Fruit fly (Drosophila melanogaster) whole organism, embryonic: ENCODE measurements around the gene CG12581.

Experiments
- Atf6 ChIP-seq: fragments of 200-800 bp; sonication (Bioruptor generic); IDR thresholded peaks from 2 replicates; pipeline ENCODE4 v1.3.6; 2022; ENCODE audit warnings: missing biosample characterization, missing genetic modification characterization
- CG10565 ChIP-seq: fragments of 200-800 bp; sonication (Bioruptor generic); optimal IDR thresholded peaks from 3 replicates; lab custom pipeline; 2016; ENCODE audit warnings: missing biosample characterization, mild to moderate bottlenecking, missing genetic modification characterization
- CG10654 ChIP-seq: fragments of 200-800 bp; sonication (Bioruptor generic); optimal IDR thresholded peaks from 2 replicates; lab custom pipeline; 2016; ENCODE audit warnings: missing biosample characterization, missing genetic modification characterization
- CG10959 ChIP-seq: fragments of 200-800 bp; sonication (Bioruptor generic); IDR thresholded peaks from 2 replicates; pipeline ENCODE4 v1.3.6; 2022; ENCODE audit warnings: missing biosample characterization, missing genetic modification characterization
- CG11398 ChIP-seq: fragments of 200-800 bp; sonication (Bioruptor generic); optimal IDR thresholded peaks from 2 replicates; lab custom pipeline; 2016; ENCODE audit warnings: missing biosample characterization, missing genetic modification characterization
- CG12659 ChIP-seq: fragments of 200-800 bp; sonication (Bioruptor generic); optimal IDR thresholded peaks from 3 replicates; lab custom pipeline; 2017; ENCODE audit warnings: mild to moderate bottlenecking, missing biosample characterization, missing genetic modification reagents, missing genetic modification characterization
- CG14050 ChIP-seq: fragments of 200-800 bp; sonication (Bioruptor generic); IDR thresholded peaks from 3 replicates; pipeline ENCODE4 v1.3.6; 2022; ENCODE audit warnings: missing biosample characterization, missing genetic modification characterization
- CG1529 ChIP-seq: fragments of 200-800 bp; sonication (Bioruptor generic); optimal IDR thresholded peaks from 3 replicates; lab custom pipeline; 2018; ENCODE audit warnings: missing biosample characterization, missing genetic modification characterization
- CG15696 ChIP-seq: fragments of 200-800 bp; sonication (Bioruptor generic); optimal IDR thresholded peaks from 2 replicates; lab custom pipeline; 2019; ENCODE audit warnings: missing biosample characterization, mild to moderate bottlenecking, missing genetic modification characterization, moderate library complexity
- CG16779 ChIP-seq: fragments of 200-800 bp; sonication (Bioruptor generic); IDR thresholded peaks from 2 replicates; pipeline ENCODE4 v1.3.6; 2022; ENCODE audit warnings: missing biosample characterization, missing genetic modification characterization
- CG17328 ChIP-seq: fragments of 200-800 bp; sonication (Bioruptor generic); IDR thresholded peaks from 2 replicates; pipeline ENCODE4 v1.3.6; 2022; ENCODE audit warnings: missing biosample characterization, missing genetic modification characterization
- CG17359 ChIP-seq: fragments of 200-800 bp; sonication (Bioruptor generic); optimal IDR thresholded peaks from 3 replicates; lab custom pipeline; 2018; ENCODE audit warnings: missing biosample characterization, mild to moderate bottlenecking, missing genetic modification characterization, moderate library complexity
- CG18619 ChIP-seq: fragments of 200-800 bp; sonication (Bioruptor generic); optimal IDR thresholded peaks from 3 replicates; lab custom pipeline; 2017; ENCODE audit warnings: missing biosample characterization, mild to moderate bottlenecking, missing genetic modification characterization
- CG2129 ChIP-seq: fragments of 200-800 bp; sonication (Bioruptor generic); IDR thresholded peaks from 2 replicates; pipeline ENCODE4 v1.3.6; 2022; ENCODE audit warnings: missing biosample characterization, missing genetic modification characterization; ENCODE audit not compliant: partially characterized antibody
- CG30431 ChIP-seq: fragments of 200-800 bp; sonication (Bioruptor generic); optimal IDR thresholded peaks from 2 replicates; lab custom pipeline; 2017; ENCODE audit warnings: missing biosample characterization, missing genetic modification characterization
- CG3065 ChIP-seq: fragments of 200-800 bp; sonication (Bioruptor generic); optimal IDR thresholded peaks from 2 replicates; lab custom pipeline; 2016; ENCODE audit warnings: missing biosample characterization, missing genetic modification characterization
- CG31224 ChIP-seq: fragments of 200-800 bp; sonication (Bioruptor generic); IDR thresholded peaks from 2 replicates; pipeline ENCODE4 v1.3.6; 2022; ENCODE audit warnings: missing biosample characterization, missing genetic modification characterization
- CG33557 ChIP-seq: fragments of 200-800 bp; sonication (Bioruptor generic); optimal IDR thresholded peaks from 2 replicates; lab custom pipeline; 2019; ENCODE audit warnings: missing biosample characterization, mild to moderate bottlenecking, missing genetic modification characterization, moderate library complexity
- CG3407 ChIP-seq: fragments of 200-800 bp; sonication (Bioruptor generic); optimal IDR thresholded peaks from 2 replicates; lab custom pipeline; 2018; ENCODE audit warnings: missing biosample characterization, mild to moderate bottlenecking, missing genetic modification characterization
- CG34422 ChIP-seq: fragments of 200-800 bp; sonication (Bioruptor generic); IDR thresholded peaks from 3 replicates; pipeline ENCODE4 v1.3.6; 2022; ENCODE audit warnings: missing biosample characterization, missing genetic modification characterization
- CG3726 ChIP-seq: fragments of 200-800 bp; sonication (Bioruptor generic); IDR thresholded peaks from 3 replicates; pipeline ENCODE4, ENCODE4 v1.3.6; 2022; ENCODE audit warnings: missing biosample characterization, missing genetic modification characterization
- CG43689 ChIP-seq: fragments of 200-800 bp; sonication (Bioruptor generic); IDR thresholded peaks from 2 replicates; pipeline ENCODE4 v1.3.6; 2022; ENCODE audit warnings: missing biosample characterization, missing genetic modification characterization
- CG4617 ChIP-seq: fragments of 200-800 bp; sonication (Bioruptor generic); optimal IDR thresholded peaks from 3 replicates; lab custom pipeline; 2016; ENCODE audit warnings: missing biosample characterization, missing genetic modification characterization, borderline replicate concordance
- CG4820 ChIP-seq: fragments of 200-800 bp; sonication (Bioruptor generic); optimal IDR thresholded peaks from 3 replicates; lab custom pipeline; 2016; ENCODE audit warnings: missing biosample characterization, missing genetic modification characterization
- CG5245 ChIP-seq: fragments of 200-800 bp; sonication (Bioruptor generic); optimal IDR thresholded peaks from 3 replicates; lab custom pipeline; 2016; ENCODE audit warnings: missing biosample characterization, missing genetic modification characterization
- E2f1 ChIP-seq: fragments of 200-800 bp; sonication (Bioruptor generic); IDR thresholded peaks from 2 replicates; pipeline ENCODE4 v1.3.6; 2022; ENCODE audit warnings: missing biosample characterization, missing genetic modification characterization
- Eip74EF ChIP-seq, 2 experiments: fragments of 200-800 bp in 1 of 2; fragments of >200 bp in 1 of 2; sonication (Bioruptor generic) in 1 of 2; optimal IDR thresholded peaks; 2 replicates each; lab custom pipeline; 2017 to 2019; ENCODE audit warnings: missing biosample characterization in 2 of 2, missing genetic modification characterization in 2 of 2, mild to moderate bottlenecking in 1 of 2, moderate library complexity in 1 of 2
- Elba2 ChIP-seq: fragments of 200-800 bp; sonication (Bioruptor generic); optimal IDR thresholded peaks from 3 replicates; lab custom pipeline; 2016; ENCODE audit warnings: missing biosample characterization, missing genetic modification characterization
- GATAe ChIP-seq: fragments of 200-800 bp; sonication (Bioruptor generic); conservative IDR thresholded peaks from 2 replicates; pipeline ENCODE4 v1.3.6; 2022; ENCODE audit warnings: missing biosample characterization, missing genetic modification characterization
- Hr51 ChIP-seq, 2 experiments: fragments of 200-800 bp; sonication (Bioruptor generic); optimal IDR thresholded peaks; 2 replicates in 1 of 2; 3 replicates in 1 of 2; lab custom pipeline; 2016 to 2018; ENCODE audit warnings: missing biosample characterization in 2 of 2, missing genetic modification characterization in 2 of 2, mild to moderate bottlenecking in 1 of 2, moderate library complexity in 1 of 2
- Lim3 ChIP-seq: fragments of 200-800 bp; sonication (Bioruptor generic); IDR thresholded peaks from 2 replicates; pipeline ENCODE4 v1.3.6; 2022; ENCODE audit warnings: missing biosample characterization, missing genetic modification characterization
- Max ChIP-seq: fragments of 200-800 bp; sonication (Bioruptor generic); optimal IDR thresholded peaks from 2 replicates; lab custom pipeline; 2016; ENCODE audit warnings: missing biosample characterization, mild to moderate bottlenecking, missing genetic modification characterization
- NC2α ChIP-seq: fragments of 200-800 bp; sonication (Bioruptor generic); optimal IDR thresholded peaks from 2 replicates; lab custom pipeline; 2016; ENCODE audit warnings: missing biosample characterization, missing genetic modification characterization
- Nf-YA ChIP-seq: fragments of 200-800 bp; sonication (Bioruptor generic); IDR thresholded peaks from 2 replicates; pipeline ENCODE4 v1.3.6; 2022; ENCODE audit warnings: missing biosample characterization, missing genetic modification characterization
- Rx ChIP-seq: fragments of 200-800 bp; sonication (Bioruptor generic); IDR thresholded peaks from 2 replicates; pipeline ENCODE4 v1.3.6; 2022; ENCODE audit warnings: missing biosample characterization, missing genetic modification characterization
- Six4 ChIP-seq: fragments of 200-800 bp; sonication (Bioruptor generic); optimal IDR thresholded peaks from 2 replicates; lab custom pipeline; 2016; ENCODE audit warnings: missing biosample characterization, missing genetic modification characterization
- Sox102F ChIP-seq: fragments of 200-800 bp; sonication (Bioruptor generic); optimal IDR thresholded peaks from 2 replicates; lab custom pipeline; 2018; ENCODE audit warnings: missing biosample characterization, mild to moderate bottlenecking, missing genetic modification characterization, moderate library complexity
- Trl ChIP-seq, 3 experiments: fragments of >200 bp in 2 of 3; fragments of 200-800 bp in 1 of 3; sonication (Bioruptor generic) in 1 of 3; optimal IDR thresholded peaks; 2 replicates in 1 of 3; 3 replicates in 2 of 3; lab custom pipeline; 2016 to 2017; ENCODE audit warnings: missing biosample characterization in 1 of 3, missing genetic modification characterization in 1 of 3
- bsh ChIP-seq, 2 experiments: fragments of 200-800 bp; sonication (Bioruptor generic); optimal IDR thresholded peaks; 2 replicates each; lab custom pipeline; 2017 to 2018; ENCODE audit warnings: mild to moderate bottlenecking in 2 of 2, missing biosample characterization in 2 of 2, missing genetic modification characterization in 2 of 2, moderate library complexity in 1 of 2
- disco-r ChIP-seq: fragments of 200-800 bp; sonication (Bioruptor generic); optimal IDR thresholded peaks from 2 replicates; lab custom pipeline; 2016; ENCODE audit warnings: missing biosample characterization, missing genetic modification characterization
- emc ChIP-seq: fragments of 200-800 bp; sonication (Bioruptor generic); optimal IDR thresholded peaks from 2 replicates; lab custom pipeline; 2016; ENCODE audit warnings: missing biosample characterization, missing genetic modification characterization
- kni ChIP-seq: fragments of 200-800 bp; sonication (Bioruptor generic); optimal IDR thresholded peaks from 3 replicates; lab custom pipeline; 2017; ENCODE audit warnings: mild to moderate bottlenecking, missing biosample characterization, missing genetic modification reagents, missing genetic modification characterization
- pfk ChIP-seq: fragments of 200-800 bp; sonication (Bioruptor generic); optimal IDR thresholded peaks from 2 replicates; lab custom pipeline; 2018; ENCODE audit warnings: missing biosample characterization, mild to moderate bottlenecking, missing genetic modification characterization, moderate library complexity
- seq ChIP-seq: fragments of 200-800 bp; sonication (Bioruptor generic); IDR thresholded peaks from 2 replicates; pipeline ENCODE4 v1.3.6; 2022; ENCODE audit warnings: missing biosample characterization, missing genetic modification characterization
- sr ChIP-seq: fragments of 200-800 bp; sonication (Bioruptor generic); IDR thresholded peaks from 3 replicates; pipeline ENCODE4 v1.3.6; 2022; ENCODE audit warnings: missing biosample characterization, missing genetic modification characterization
- sug ChIP-seq: fragments of 200-800 bp; optimal IDR thresholded peaks from 2 replicates; lab custom pipeline; 2019; ENCODE audit warnings: missing biosample characterization, mild to moderate bottlenecking, missing genetic modification characterization, moderate library complexity
- trh ChIP-seq: fragments of 200-800 bp; sonication (Bioruptor generic); optimal IDR thresholded peaks from 2 replicates; lab custom pipeline; 2016; ENCODE audit warnings: missing biosample characterization, missing genetic modification characterization
- wdn ChIP-seq: fragments of 200-800 bp; sonication (Bioruptor generic); IDR thresholded peaks from 2 replicates; pipeline ENCODE4 v1.3.6; 2022; ENCODE audit warnings: missing biosample characterization, missing genetic modification characterization
- wor ChIP-seq: fragments of 200-800 bp; sonication (Bioruptor generic); IDR thresholded peaks from 2 replicates; pipeline ENCODE4 v1.3.6; 2022; ENCODE audit warnings: missing biosample characterization, missing genetic modification characterization

Gene CG12581

dm6 chr3R:4229137-4229764, 54.8 kb downstream of the CG12581 start, which contains the start of gene DhpD (continued):
- peak; percentile 80 for TF ChIP-seq CG12659 (GFP tag; lab: Kevin White, UChicago)
- peak; percentile 80 for TF ChIP-seq CG17328
- TF ChIP-seq GATAe (GFP tag; lab: Robert Waterston, UW): no peak; the same call in 1 of the 2 replicates
- no peak for TF ChIP-seq trh (GFP tag; lab: Kevin White, UChicago)
- TF ChIP-seq Six4 (GFP tag; lab: Kevin White, UChicago): peak; percentile 27
- no peak for TF ChIP-seq seq (GFP tag; lab: Robert Waterston, UW)
- TF ChIP-seq CG3407 (GFP tag; lab: Kevin White, UChicago): peak; percentile 42
- peak; percentile 74 for TF ChIP-seq Rx (GFP tag; lab: Robert Waterston, UW)
- peak; percentile 26; the same call in 1 of the 2 replicates for TF ChIP-seq CG10959 (GFP tag; lab: Robert Waterston, UW)
- TF ChIP-seq CG34422 (GFP tag; lab: Robert Waterston, UW): peak; percentile 53; the same call in 1 of the 3 replicates
- peak; percentile 60 for TF ChIP-seq sug (tag; lab: Kevin White, UChicago)
- TF ChIP-seq disco-r (GFP tag; lab: Kevin White, UChicago): no peak
- TF ChIP-seq Trl (optimal IDR thresholded peaks at IDR 0.05; lab: Kevin White, UChicago): no peak
- peak; percentile 13 for TF ChIP-seq Trl (GFP tag; optimal IDR thresholded peaks at IDR 0.05; lab: Kevin White, UChicago)
- no peak for TF ChIP-seq kni (GFP tag; lab: Kevin White, UChicago)
- TF ChIP-seq CG15696: peak; percentile 75
- TF ChIP-seq Sox102F: no peak
- peak; percentile 28 to 65 for TF ChIP-seq Hr51 (GFP tag; optimal IDR thresholded peaks at IDR 0.05; lab: Kevin White, UChicago)
- TF ChIP-seq CG3726 (GFP tag; lab: Robert Waterston, UW): no peak
- TF ChIP-seq CG31224 (GFP tag; lab: Robert Waterston, UW): peak; percentile 48; the same call in 1 of the 2 replicates
- TF ChIP-seq CG4820 (GFP tag; lab: Kevin White, UChicago): peak; percentile 58
- TF ChIP-seq CG3065: no peak
- peak in 1 of 2 experiments; percentile 56 for TF ChIP-seq Eip74EF (GFP tag; optimal IDR thresholded peaks at IDR 0.05; lab: Kevin White, UChicago)
- TF ChIP-seq Max: peak; percentile 71
- no peak for TF ChIP-seq wor (GFP tag; lab: Robert Waterston, UW)
- no peak for TF ChIP-seq Lim3 (GFP tag; lab: Robert Waterston, UW)
- no peak for TF ChIP-seq sr (GFP tag; lab: Robert Waterston, UW)
- TF ChIP-seq CG33557 (GFP tag; lab: Kevin White, UChicago): no peak
- peak; percentile 42 for TF ChIP-seq pfk (GFP tag; lab: Kevin White, UChicago)
- TF ChIP-seq CG10565 (GFP tag; lab: Kevin White, UChicago): no peak
- TF ChIP-seq CG18619: peak; percentile 42
- TF ChIP-seq emc: peak; percentile 27
- peak; percentile 16 for TF ChIP-seq CG30431
- no peak for TF ChIP-seq CG1529 (GFP tag; lab: Kevin White, UChicago)
- TF ChIP-seq Atf6 (GFP tag; lab: Robert Waterston, UW): peak; percentile 69
- TF ChIP-seq NC2α (GFP tag; lab: Kevin White, UChicago): no peak
- TF ChIP-seq CG11398 (GFP tag; lab: Kevin White, UChicago): no peak
- TF ChIP-seq CG14050 (GFP tag; lab: Robert Waterston, UW): no peak
- peak; percentile 29 for TF ChIP-seq CG4617
- TF ChIP-seq CG5245 (GFP tag; lab: Kevin White, UChicago): peak; percentile 46
- peak; percentile 45 for TF ChIP-seq CG10654 (GFP tag; lab: Kevin White, UChicago)
- TF ChIP-seq Nf-YA (GFP tag; lab: Robert Waterston, UW): peak; percentile 54; the same call in 1 of the 2 replicates
- TF ChIP-seq Elba2 (GFP tag; lab: Kevin White, UChicago): no peak
- peak; percentile 76 for TF ChIP-seq CG17359 (tag; lab: Kevin White, UChicago)
- TF ChIP-seq wdn (GFP tag; lab: Robert Waterston, UW): peak; percentile 60; the same call in 1 of the 2 replicates
- TF ChIP-seq CG16779 (GFP tag; lab: Robert Waterston, UW): peak; percentile 58
- no peak for TF ChIP-seq CG2129 (GFP tag; lab: Robert Waterston, UW)
- peak; percentile 34 to 64 for TF ChIP-seq bsh (GFP tag; optimal IDR thresholded peaks at IDR 0.05; lab: Kevin White, UChicago)
- TF ChIP-seq CG43689 (GFP tag; lab: Robert Waterston, UW): peak; percentile 51; the same call in 1 of the 2 replicates
- peak; percentile 69; the same call in 1 of the 2 replicates for TF ChIP-seq E2f1 (GFP tag; lab: Robert Waterston, UW)
